Fruit fly (Drosophila melanogaster): ENCODE data around the gene CG9257.

The CG9257 gene

dm6 chr2L:21102399-21103108, at the start of gene CG9257:
TSS of gene CG9257 (plus strand) at chr2L:21102743.
- TF ChIP-seq CG17801 (GFP tag; optimal IDR thresholded peaks at IDR 0.05; ENCODE audit: partially characterized antibody), result no peak

- TF ChIP-seq CG17801 (GFP tag; optimal IDR thresholded peaks at IDR 0.05; ENCODE audit: partially characterized antibody), result no peak
These were observed 49.6 kb upstream of the CG9257 start, which contains the start of gene Itgbn for dm6 chr2L:21052783-21053463. TSS of gene Itgbn (plus strand) at chr2L:21053033.

- no peak for TF ChIP-seq CG17801 (GFP tag; optimal IDR thresholded peaks at IDR 0.05; ENCODE audit: partially characterized antibody)
These were observed 48.9 kb upstream of the CG9257 start for dm6 chr2L:21053623-21054022.

dm6 chr2L:21061591-21061990, 41.0 kb upstream of the CG9257 start:
- TF ChIP-seq CG17801 (GFP tag; optimal IDR thresholded peaks at IDR 0.05; ENCODE audit: partially characterized antibody), result no peak

DNA sequence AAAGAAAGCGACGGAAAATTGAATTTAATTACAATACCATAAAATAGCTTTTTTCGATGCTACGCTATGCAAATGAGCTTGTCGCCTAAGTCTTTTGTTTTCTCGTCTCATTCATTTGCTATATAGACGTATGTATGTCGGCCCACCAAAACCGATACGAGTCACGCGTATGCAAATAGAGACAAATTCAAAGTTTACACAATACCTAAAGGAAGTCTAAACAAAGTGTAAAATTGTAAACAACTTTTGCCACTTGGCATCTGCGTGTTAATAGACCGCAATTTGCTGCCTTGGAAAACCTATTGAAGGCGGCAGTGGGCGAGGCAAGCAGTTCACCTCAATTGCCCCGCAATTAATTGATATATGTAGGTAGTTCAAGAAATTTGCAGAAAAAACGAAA, 39.9 kb upstream of the CG9257 start:
- TF ChIP-seq CG17801 (GFP tag; optimal IDR thresholded peaks at IDR 0.05; ENCODE audit: partially characterized antibody), result no peak

DNA sequence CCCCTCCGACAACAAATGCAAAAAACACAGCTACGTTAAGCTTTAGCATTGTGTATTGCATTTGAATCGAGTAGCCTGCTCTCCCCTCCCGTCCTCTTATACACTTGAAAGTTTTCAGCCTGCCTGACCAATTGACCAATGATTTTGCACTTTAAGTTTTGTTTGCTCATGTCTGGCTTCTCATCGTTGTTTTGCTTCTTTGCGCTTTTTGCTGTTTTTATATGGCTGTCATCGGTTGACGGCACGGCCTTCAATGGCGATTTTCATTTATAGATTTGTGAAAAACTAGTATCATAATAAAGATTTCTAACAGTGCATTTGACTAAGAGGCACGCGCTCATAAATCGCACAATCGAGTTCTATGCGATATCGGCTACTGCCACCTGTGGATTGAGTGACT, 36.7 kb upstream of the CG9257 start:
- no peak for TF ChIP-seq CG17801 (GFP tag; optimal IDR thresholded peaks at IDR 0.05; ENCODE audit: partially characterized antibody)

- no peak for TF ChIP-seq CG17801 (GFP tag; optimal IDR thresholded peaks at IDR 0.05; ENCODE audit: partially characterized antibody)
These were observed 35.4 kb upstream of the CG9257 start for dm6 chr2L:21067137-21067536.

DNA sequence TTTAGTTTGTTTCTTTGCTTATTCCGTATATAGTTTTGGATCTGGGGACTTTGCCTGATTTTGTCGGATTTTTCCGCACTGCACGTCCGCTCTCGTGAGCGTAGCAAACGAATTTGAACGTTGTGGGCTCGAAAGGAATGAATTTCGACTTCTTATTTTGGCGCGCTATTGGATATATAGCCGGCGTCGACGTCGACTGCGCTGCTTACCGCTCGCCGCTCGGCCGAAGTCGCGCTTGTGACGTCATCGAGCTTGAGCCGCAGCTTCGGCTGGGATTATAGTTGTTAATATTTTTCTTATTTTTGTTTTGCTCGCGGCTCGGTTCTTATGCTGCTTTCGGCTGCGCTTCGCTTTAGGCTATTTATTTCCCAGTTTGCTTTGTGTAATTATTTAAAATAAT, 32.8 kb upstream of the CG9257 start:
- TF ChIP-seq CG17801 (GFP tag; optimal IDR thresholded peaks at IDR 0.05; ENCODE audit: partially characterized antibody), result no peak

- no peak for TF ChIP-seq CG17801 (GFP tag; optimal IDR thresholded peaks at IDR 0.05; ENCODE audit: partially characterized antibody)
These were observed 31.7 kb upstream of the CG9257 start for dm6 chr2L:21070825-21071224.

- TF ChIP-seq CG17801 (GFP tag; optimal IDR thresholded peaks at IDR 0.05; ENCODE audit: partially characterized antibody), result no peak
These were observed 31.1 kb upstream of the CG9257 start, which contains the start of gene CG9265 for dm6 chr2L:21071435-21071834. TSS of gene CG9265 (minus strand) at chr2L:21071502.

- no peak for TF ChIP-seq CG17801 (GFP tag; optimal IDR thresholded peaks at IDR 0.05; ENCODE audit: partially characterized antibody)
These were observed 30.2 kb upstream of the CG9257 start for dm6 chr2L:21072389-21072788.

- TF ChIP-seq CG17801 (GFP tag; optimal IDR thresholded peaks at IDR 0.05; ENCODE audit: partially characterized antibody), result no peak
These were observed 29.2 kb upstream of the CG9257 start for dm6 chr2L:21073300-21073699.

- no peak for TF ChIP-seq CG17801 (GFP tag; optimal IDR thresholded peaks at IDR 0.05; ENCODE audit: partially characterized antibody)
These were observed 28.7 kb upstream of the CG9257 start for dm6 chr2L:21073818-21074217.

dm6 chr2L:21075105-21075504, 27.4 kb upstream of the CG9257 start, which contains the start of gene tadr:
TSS of gene tadr (plus strand) at chr2L:21075405.
- TF ChIP-seq CG17801 (GFP tag; optimal IDR thresholded peaks at IDR 0.05; ENCODE audit: partially characterized antibody), result no peak

dm6 chr2L:21077849-21078248, 24.7 kb upstream of the CG9257 start:
- no peak for TF ChIP-seq CG17801 (GFP tag; optimal IDR thresholded peaks at IDR 0.05; ENCODE audit: partially characterized antibody)

dm6 chr2L:21082444-21083201, 19.9 kb upstream of the CG9257 start, which contains the start of gene CG33511:
TSS of gene CG33511 (minus strand) at chr2L:21082494.
- no peak for TF ChIP-seq CG17801 (GFP tag; optimal IDR thresholded peaks at IDR 0.05; ENCODE audit: partially characterized antibody)

Measured in ovary, adult (tissue).